Fruit fly (Drosophila melanogaster) whole organism, prepupa: ENCODE data around the gene CG7362.
A peak's percentile ranks its signal among the peaks of the same experiment; 100 is the strongest.

Experiments used
- CG4318 ChIP-seq: fragments of 200-800 bp; sonication (Bioruptor generic); optimal IDR thresholded peaks from 3 replicates; lab custom pipeline; 2017; ENCODE audit warnings: missing biosample characterization, mild to moderate bottlenecking, missing genetic modification characterization
- fkh ChIP-seq: fragments of 200-800 bp; sonication (Bioruptor generic); optimal IDR thresholded peaks from 3 replicates; lab custom pipeline; 2017; ENCODE audit warnings: missing biosample characterization, mild to moderate bottlenecking, missing genetic modification characterization, moderate library complexity
- lz ChIP-seq: fragments of 200-800 bp; sonication (Bioruptor generic); optimal IDR thresholded peaks from 3 replicates; lab custom pipeline; 2016; ENCODE audit warnings: missing biosample characterization, missing genetic modification characterization

DNA sequence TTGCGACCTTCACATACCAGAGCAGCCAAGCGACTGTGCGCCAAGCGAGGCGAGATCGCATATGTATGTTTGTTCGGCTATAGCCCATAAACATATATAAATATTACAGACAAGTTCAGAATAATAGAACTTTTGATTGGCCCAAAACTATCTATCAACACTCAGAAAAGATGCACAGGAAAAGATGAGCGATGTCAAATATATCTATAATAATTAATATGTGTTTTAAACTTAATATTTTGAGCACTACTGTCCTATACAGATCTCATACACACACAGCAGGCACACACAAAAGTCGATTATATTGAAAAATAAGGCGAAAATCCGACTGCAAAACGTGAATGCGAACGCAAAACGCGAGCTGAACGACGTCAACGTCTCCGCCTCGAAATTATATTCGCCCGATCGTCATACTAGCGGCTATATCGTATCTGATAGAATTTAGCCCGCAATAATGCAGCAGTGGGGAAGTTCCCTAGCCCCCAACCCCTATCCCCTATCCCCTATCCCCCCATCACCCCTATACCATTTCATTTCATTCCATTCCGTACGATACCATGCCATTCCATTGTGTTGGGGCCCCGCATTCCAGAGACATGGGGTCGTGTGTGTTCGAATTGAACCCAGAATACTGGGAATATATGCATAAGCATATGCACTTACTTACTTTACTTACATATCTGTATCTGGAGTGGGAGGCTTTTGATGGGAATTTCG is 42.7 kb downstream of the CG7362 start:
- TF ChIP-seq fkh (GFP tag; lab: Kevin White, UChicago) (no peak), lz (peak; percentile 14), CG4318 (GFP tag; lab: Kevin White, UChicago) (no peak)
